Worm (Caenorhabditis elegans) whole organism, L1 larva: ENCODE measurements around the gene mob-2.

Source experiments
- C16A3.4 ChIP-seq: fragments of 150-350 bp; optimal IDR thresholded peaks from 2 replicates; lab custom pipeline; 2014; ENCODE audit warnings: missing biosample characterization, missing genetic modification characterization
- C34B4.2 ChIP-seq: sonication (generic microtip); optimal IDR thresholded peaks from 2 replicates; lab custom pipeline; 2017; ENCODE audit warnings: mild to moderate bottlenecking, missing genetic modification characterization, missing compliant biosample characterization
- F16B12.6 ChIP-seq: fragments of 150-350 bp; optimal IDR thresholded peaks from 2 replicates; lab custom pipeline; 2014; ENCODE audit warnings: missing biosample characterization, missing genetic modification characterization
- aha-1 ChIP-seq: fragments of 150-350 bp; optimal IDR thresholded peaks from 2 replicates; lab custom pipeline; 2014; ENCODE audit warnings: missing biosample characterization, missing genetic modification characterization
- alr-1 ChIP-seq: fragments of 200-800 bp; sonication (Bioruptor generic); optimal IDR thresholded peaks from 2 replicates; lab custom pipeline; 2018; ENCODE audit warnings: borderline replicate concordance, mild to moderate bottlenecking, missing genetic modification characterization, missing compliant biosample characterization
- blmp-1 ChIP-seq: fragments of 150-350 bp; optimal IDR thresholded peaks from 2 replicates; lab custom pipeline; 2014; ENCODE audit warnings: missing biosample characterization, missing genetic modification characterization
- ceh-63 ChIP-seq: fragments of 200-800 bp; sonication (Bioruptor generic); optimal IDR thresholded peaks from 2 replicates; lab custom pipeline; 2018; ENCODE audit warnings: mild to moderate bottlenecking, missing genetic modification characterization, missing compliant biosample characterization
- ceh-8 ChIP-seq: fragments of 200-800 bp; sonication (Bioruptor generic); optimal IDR thresholded peaks from 2 replicates; lab custom pipeline; 2018; ENCODE audit warnings: mild to moderate bottlenecking, missing genetic modification characterization, moderate library complexity, missing compliant biosample characterization
- ceh-82 ChIP-seq, 3 experiments: fragments of 150-350 bp in 1 of 3; sonication (generic microtip) in 2 of 3; optimal IDR thresholded peaks; 2 replicates each; lab custom pipeline; 2014 to 2017; ENCODE audit warnings: missing biosample characterization in 3 of 3, missing genetic modification characterization in 3 of 3
- ceh-88 ChIP-seq: fragments of 200-800 bp; sonication (Bioruptor generic); IDR thresholded peaks from 2 replicates; pipeline ENCODE4 v1.3.6; 2022; ENCODE audit warnings: missing genetic modification characterization, missing compliant biosample characterization
- ceh-90 ChIP-seq: sonication (generic microtip); optimal IDR thresholded peaks from 2 replicates; lab custom pipeline; 2016; ENCODE audit warnings: missing genetic modification characterization, missing compliant biosample characterization
- dpl-1 ChIP-seq, 3 experiments: fragments of 150-350 bp in 2 of 3; sonication (generic microtip) in 1 of 3; optimal IDR thresholded peaks; 2 replicates each; lab custom pipeline; 2014 to 2017; ENCODE audit warnings: missing biosample characterization in 3 of 3, missing genetic modification characterization in 3 of 3, missing genetic modification reagents in 3 of 3
- dsc-1 ChIP-seq: sonication (generic microtip); optimal IDR thresholded peaks from 2 replicates; lab custom pipeline; 2016; ENCODE audit warnings: mild to moderate bottlenecking, missing genetic modification characterization, missing compliant biosample characterization
- efl-1 ChIP-seq, 4 experiments: fragments of 150-350 bp; optimal IDR thresholded peaks in 3 of 4; peaks in 1 of 4; 1 replicate in 1 of 4; 2 replicates in 3 of 4; lab custom pipeline; 2014; ENCODE audit warnings: missing biosample characterization in 2 of 4, missing genetic modification characterization in 2 of 4, missing genetic modification reagents in 2 of 4
- efl-3 ChIP-seq: fragments of 200-800 bp; sonication (Bioruptor generic); optimal IDR thresholded peaks from 2 replicates; lab custom pipeline; 2018; ENCODE audit warnings: mild to moderate bottlenecking, missing genetic modification characterization, missing compliant biosample characterization
- egl-27 ChIP-seq, 2 experiments: fragments of 150-350 bp in 1 of 2; sonication (generic microtip); optimal IDR thresholded peaks; 3 replicates each; lab custom pipeline; 2017 to 2018; ENCODE audit warnings: missing biosample characterization in 2 of 2, missing genetic modification characterization in 2 of 2, missing genetic modification reagents in 2 of 2
- elt-2 ChIP-seq: sonication (generic microtip); optimal IDR thresholded peaks from 2 replicates; lab custom pipeline; 2016; ENCODE audit warnings: missing genetic modification characterization, mild to moderate bottlenecking, inconsistent platforms, missing compliant biosample characterization, missing genetic modification reagents
- ets-5 ChIP-seq: fragments of 200-800 bp; sonication (Bioruptor generic); IDR thresholded peaks from 2 replicates; pipeline ENCODE4 v1.3.6; 2022; ENCODE audit warnings: missing genetic modification characterization, missing compliant biosample characterization
- fkh-4 ChIP-seq: sonication (generic microtip); optimal IDR thresholded peaks from 2 replicates; lab custom pipeline; 2016; ENCODE audit warnings: missing compliant biosample characterization, missing genetic modification characterization, borderline replicate concordance
- fkh-8 ChIP-seq: sonication (generic microtip); optimal IDR thresholded peaks from 2 replicates; lab custom pipeline; 2016; ENCODE audit warnings: mild to moderate bottlenecking, missing genetic modification characterization, missing compliant biosample characterization
- hlh-17 ChIP-seq: fragments of 200-800 bp; sonication (Bioruptor generic); optimal IDR thresholded peaks from 2 replicates; lab custom pipeline; 2018; ENCODE audit warnings: missing genetic modification characterization, mild to moderate bottlenecking, missing compliant biosample characterization, moderate library complexity, borderline replicate concordance
- hlh-4 ChIP-seq: sonication (generic microtip); optimal IDR thresholded peaks from 2 replicates; lab custom pipeline; 2016; ENCODE audit warnings: mild to moderate bottlenecking, missing genetic modification characterization, missing compliant biosample characterization
- isw-1 ChIP-seq: fragments of 200-800 bp; sonication (Bioruptor generic); IDR thresholded peaks from 2 replicates; pipeline ENCODE4 v1.3.6; 2022; ENCODE audit warnings: missing genetic modification characterization, missing compliant biosample characterization
- lin-15B ChIP-seq: fragments of 150-350 bp; sonication (generic microtip); optimal IDR thresholded peaks from 3 replicates; lab custom pipeline; 2014; ENCODE audit warnings: missing biosample characterization, missing genetic modification characterization
- lin-39 ChIP-seq: fragments of 150-350 bp; optimal IDR thresholded peaks from 2 replicates; lab custom pipeline; 2014; ENCODE audit warnings: missing biosample characterization, missing genetic modification reagents, missing genetic modification characterization
- lsy-2 ChIP-seq, 2 experiments: fragments of 150-350 bp; optimal IDR thresholded peaks; 2 replicates each; lab custom pipeline; 2014; ENCODE audit warnings: missing biosample characterization in 2 of 2, missing genetic modification characterization in 2 of 2
- mab-9 ChIP-seq: fragments of 200-800 bp; sonication (Bioruptor generic); IDR thresholded peaks from 2 replicates; pipeline ENCODE4 v1.3.6; 2022; ENCODE audit warnings: missing genetic modification reagents, missing genetic modification characterization, missing compliant biosample characterization
- mdl-1 ChIP-seq, 2 experiments: fragments of 150-350 bp; optimal IDR thresholded peaks; 2 replicates each; lab custom pipeline; 2014 to 2017; ENCODE audit warnings: missing biosample characterization in 2 of 2, missing genetic modification characterization in 2 of 2, inconsistent platforms in 1 of 2
- mef-2 ChIP-seq: fragments of 150-350 bp; optimal IDR thresholded peaks from 2 replicates; lab custom pipeline; 2014; ENCODE audit warnings: missing biosample characterization, missing genetic modification characterization
- mep-1 ChIP-seq: fragments of 150-350 bp; optimal IDR thresholded peaks from 2 replicates; lab custom pipeline; 2014; ENCODE audit warnings: missing biosample characterization, missing genetic modification characterization
- nhr-12 ChIP-seq: sonication (generic microtip); optimal IDR thresholded peaks from 2 replicates; lab custom pipeline; 2017; ENCODE audit warnings: missing biosample characterization, missing genetic modification characterization
- nhr-20 ChIP-seq: sonication (generic microtip); optimal IDR thresholded peaks from 2 replicates; lab custom pipeline; 2016; ENCODE audit warnings: mild to moderate bottlenecking, missing genetic modification characterization, missing compliant biosample characterization
- nhr-237 ChIP-seq: fragments of 150-350 bp; optimal IDR thresholded peaks from 2 replicates; lab custom pipeline; 2014; ENCODE audit warnings: missing biosample characterization, missing genetic modification characterization
- nhr-28 ChIP-seq: fragments of 150-350 bp; optimal IDR thresholded peaks from 2 replicates; lab custom pipeline; 2014; ENCODE audit warnings: missing biosample characterization, missing genetic modification characterization
- nhr-76 ChIP-seq: sonication (generic microtip); optimal IDR thresholded peaks from 2 replicates; lab custom pipeline; 2017; ENCODE audit warnings: missing biosample characterization, missing genetic modification characterization
- nhr-84 ChIP-seq: sonication (generic microtip); optimal IDR thresholded peaks from 2 replicates; lab custom pipeline; 2017; ENCODE audit warnings: missing biosample characterization, missing genetic modification characterization
- snu-23 ChIP-seq: sonication (generic microtip); optimal IDR thresholded peaks from 2 replicates; lab custom pipeline; 2016; ENCODE audit warnings: missing genetic modification characterization, missing compliant biosample characterization
- sup-37 ChIP-seq: fragments of 200-800 bp; sonication (Bioruptor generic); optimal IDR thresholded peaks from 2 replicates; lab custom pipeline; 2018; ENCODE audit warnings: mild to moderate bottlenecking, missing genetic modification characterization, missing compliant biosample characterization
- unc-130 ChIP-seq: fragments of 150-350 bp; optimal IDR thresholded peaks from 2 replicates; lab custom pipeline; 2017; ENCODE audit warnings: missing biosample characterization, missing genetic modification characterization, inconsistent platforms
- unc-30 ChIP-seq: sonication (generic microtip); optimal IDR thresholded peaks from 2 replicates; lab custom pipeline; 2017; ENCODE audit warnings: missing biosample characterization, missing genetic modification characterization
- unc-86 ChIP-seq: sonication (generic microtip); optimal IDR thresholded peaks from 2 replicates; lab custom pipeline; 2016; ENCODE audit warnings: missing genetic modification characterization, missing compliant biosample characterization
- xbp-1 ChIP-seq: sonication (generic microtip); optimal IDR thresholded peaks from 2 replicates; lab custom pipeline; 2016; ENCODE audit warnings: missing genetic modification characterization, missing compliant biosample characterization
- zag-1 ChIP-seq: fragments of 150-350 bp; optimal IDR thresholded peaks from 2 replicates; lab custom pipeline; 2014; ENCODE audit warnings: missing biosample characterization, missing genetic modification characterization
- zip-4 ChIP-seq: fragments of 200-800 bp; sonication (Bioruptor generic); optimal IDR thresholded peaks from 2 replicates; lab custom pipeline; 2018; ENCODE audit warnings: mild to moderate bottlenecking, missing genetic modification characterization, moderate library complexity, missing compliant biosample characterization
- ztf-4 ChIP-seq: fragments of 150-350 bp; optimal IDR thresholded peaks from 2 replicates; lab custom pipeline; 2014; ENCODE audit warnings: missing biosample characterization, missing genetic modification characterization

Gene mob-2

DNA sequence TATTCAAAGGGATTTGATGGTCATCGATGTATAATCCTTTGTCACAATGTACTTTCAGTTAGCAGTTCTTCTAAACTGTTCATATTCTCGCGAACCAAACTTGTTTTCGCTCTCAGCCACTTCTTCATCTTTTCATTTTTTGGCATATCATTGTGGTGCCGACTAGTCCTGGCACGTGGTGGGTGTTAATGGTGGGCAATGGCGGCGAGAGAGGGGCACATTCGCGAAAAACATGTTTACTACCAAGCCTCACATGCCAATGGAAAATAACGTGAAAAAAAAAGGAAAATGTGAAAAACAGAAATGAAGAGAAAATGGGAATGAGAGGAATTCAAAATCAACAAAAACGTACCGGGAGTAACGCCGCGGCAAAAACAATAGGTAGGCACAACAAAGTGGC, 22.8 kb downstream of the mob-2 start (continued):
- no peak for TF ChIP-seq alr-1 (tag; lab: Kevin White, UChicago)
- TF ChIP-seq fkh-4 = no peak
- TF ChIP-seq nhr-12 = no peak

DNA sequence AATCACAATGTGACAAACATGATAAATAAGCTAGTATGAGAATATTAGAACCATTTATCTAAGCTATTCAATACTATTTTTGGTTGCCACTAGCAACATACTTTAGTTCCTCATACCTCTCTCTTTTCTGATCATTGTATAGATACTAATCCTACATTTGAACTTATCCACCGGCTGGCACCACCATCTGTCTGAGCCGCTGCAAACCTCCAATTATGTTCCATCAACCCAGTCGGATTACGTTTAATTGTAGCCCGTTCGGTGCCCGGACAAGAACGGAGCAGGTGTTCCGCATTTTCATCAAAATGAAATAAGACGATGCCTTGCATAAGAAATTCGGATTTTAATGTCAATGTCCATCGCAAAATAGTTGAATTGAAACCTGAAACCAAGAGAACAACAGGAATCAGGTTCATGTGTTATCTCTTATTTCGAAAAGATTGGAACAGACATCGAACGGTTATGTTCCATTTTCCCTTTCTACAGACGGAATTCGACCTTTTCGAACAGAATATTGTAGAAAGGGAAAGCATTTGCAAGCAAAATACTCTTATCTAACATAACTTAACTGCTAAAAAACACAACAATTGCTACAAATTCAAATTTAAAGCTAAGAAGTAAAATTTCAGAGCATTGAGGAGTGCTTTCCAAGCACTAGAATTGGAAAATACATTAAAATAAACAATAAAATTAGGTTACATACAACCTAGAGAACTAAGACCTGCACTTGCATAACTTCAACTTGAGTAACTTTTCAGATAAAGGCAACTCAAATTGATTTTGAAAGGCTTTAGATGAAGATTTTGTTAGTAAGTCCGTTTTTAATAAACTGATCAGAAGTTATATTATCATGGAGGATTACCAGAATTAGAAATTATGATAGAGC, 23.6 kb downstream of the mob-2 start:
- no peak for TF ChIP-seq efl-1 (optimal IDR thresholded peaks at IDR 0.05; lab: Kevin White, UChicago)
- TF ChIP-seq efl-1 (GFP tag; optimal IDR thresholded peaks at IDR 0.05 in 1 of 2; lab: Kevin White, UChicago) = peak in 1 of 2 experiments; percentile 41
- TF ChIP-seq dsc-1 (tag; lab: Kevin White, UChicago) = peak; percentile 5
- no peak for TF ChIP-seq hlh-17 (GFP tag; lab: Kevin White, UChicago)
- TF ChIP-seq lin-39 (tag; lab: Kevin White, UChicago) = no peak
- peak; percentile 58 for TF ChIP-seq blmp-1 (tag; lab: Kevin White, UChicago)

DNA sequence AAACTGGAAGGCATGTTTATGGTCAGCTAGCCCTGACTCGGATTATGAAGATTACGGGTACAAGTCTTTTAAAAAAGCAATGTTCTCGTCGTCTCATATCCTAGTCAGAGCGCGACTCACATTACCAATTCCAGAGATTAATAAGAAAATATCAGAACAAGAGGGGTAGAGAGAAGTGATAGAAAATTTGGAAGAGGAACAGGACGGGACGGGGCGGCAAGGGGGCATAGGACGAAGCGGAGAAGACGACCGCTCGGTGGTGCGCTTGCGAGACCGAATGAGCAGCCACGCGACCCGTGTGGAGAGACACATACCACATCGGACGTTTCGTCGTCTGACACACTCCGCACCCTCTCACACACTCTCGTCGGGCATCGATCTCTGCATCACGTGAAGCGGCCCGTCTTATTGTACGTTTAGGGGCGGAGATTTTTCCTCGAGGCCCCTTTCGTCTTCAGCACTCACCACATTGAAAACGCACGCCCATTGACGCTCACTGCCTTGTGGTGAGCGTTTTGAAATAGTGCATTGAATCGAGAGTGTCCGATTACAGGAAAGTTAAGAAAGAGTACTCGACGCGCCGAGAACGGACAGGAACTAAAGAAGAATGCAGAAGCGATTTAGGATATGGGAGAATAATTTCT, 24.8 kb downstream of the mob-2 start:
- TF ChIP-seq unc-30 (tag; lab: Kevin White, UChicago) = no peak
- TF ChIP-seq mab-9 (GFP tag; lab: Robert Waterston, UW) = peak; percentile 83
- peak; percentile 98 for TF ChIP-seq nhr-20 (tag; lab: Kevin White, UChicago)
- TF ChIP-seq nhr-84 (tag; lab: Kevin White, UChicago) = no peak
- peak; percentile 52 for TF ChIP-seq nhr-76 (tag; lab: Kevin White, UChicago)
- peak; percentile 79 for TF ChIP-seq elt-2
- TF ChIP-seq lin-15B (tag; lab: Kevin White, UChicago) = no peak
- peak; percentile 91 to 99 for TF ChIP-seq mdl-1 (tag; optimal IDR thresholded peaks at IDR 0.05; lab: Kevin White, UChicago)
- no peak for TF ChIP-seq nhr-28 (tag; lab: Kevin White, UChicago)
- peak; percentile 83 for TF ChIP-seq ceh-8 (GFP tag; lab: Kevin White, UChicago)
- TF ChIP-seq snu-23 (GFP tag; lab: Kevin White, UChicago) = peak; percentile 98
- TF ChIP-seq F16B12.6 = peak; percentile 23
- TF ChIP-seq fkh-8 (tag; lab: Kevin White, UChicago) = peak; percentile 96
- TF ChIP-seq unc-86 (tag; lab: Kevin White, UChicago) = peak; percentile 98
- TF ChIP-seq zip-4 (GFP tag; lab: Kevin White, UChicago) = peak; percentile 80
- peak; percentile 64 for TF ChIP-seq aha-1 (tag; lab: Kevin White, UChicago)
- TF ChIP-seq unc-130 = peak; percentile 34
- TF ChIP-seq ets-5 (GFP tag; lab: Robert Waterston, UW) = no peak
- TF ChIP-seq zag-1 = no peak
- TF ChIP-seq egl-27 (tag; optimal IDR thresholded peaks at IDR 0.05; lab: Kevin White, UChicago) = peak; percentile 53 to 89
- no peak for TF ChIP-seq ceh-90
- TF ChIP-seq C34B4.2 (tag; lab: Kevin White, UChicago) = no peak
- TF ChIP-seq sup-37 = peak; percentile 86
- TF ChIP-seq nhr-237 (tag; lab: Kevin White, UChicago) = peak; percentile 78
- TF ChIP-seq hlh-4 (tag; lab: Kevin White, UChicago) = peak; percentile 0
- peak; percentile 86 for TF ChIP-seq C16A3.4 (tag; lab: Kevin White, UChicago)
- TF ChIP-seq isw-1 (GFP tag; lab: Robert Waterston, UW) = peak; percentile 83
- peak; percentile 71 for TF ChIP-seq mef-2 (tag; lab: Kevin White, UChicago)
- peak; percentile 71 to 80 for TF ChIP-seq efl-1 (optimal IDR thresholded peaks at IDR 0.05; lab: Kevin White, UChicago)
- TF ChIP-seq efl-1 (GFP tag; optimal IDR thresholded peaks at IDR 0.05 in 1 of 2; lab: Kevin White, UChicago) = peak; percentile 25 to 94
- peak; percentile 47 to 58 (median 54) for TF ChIP-seq dpl-1 (GFP tag; optimal IDR thresholded peaks at IDR 0.05; lab: Kevin White, UChicago)
- peak; percentile 84 for TF ChIP-seq ceh-88 (GFP tag; lab: Robert Waterston, UW)
- TF ChIP-seq efl-3 = peak; percentile 51
- TF ChIP-seq xbp-1 (tag; lab: Kevin White, UChicago) = peak; percentile 90
- TF ChIP-seq ztf-4 = peak; percentile 95
- TF ChIP-seq ceh-63 = peak; percentile 24
- TF ChIP-seq ceh-82 (tag; optimal IDR thresholded peaks at IDR 0.05; lab: Kevin White, UChicago) = peak; percentile 60 to 94 (median 91)
- TF ChIP-seq mep-1 (tag; lab: Kevin White, UChicago) = peak; percentile 94
- peak; percentile 82 to 92 for TF ChIP-seq lsy-2 (tag; optimal IDR thresholded peaks at IDR 0.05; lab: Kevin White, UChicago)
